Worm (Caenorhabditis elegans): ENCODE measurements around the gene F20D6.15.

DNA sequence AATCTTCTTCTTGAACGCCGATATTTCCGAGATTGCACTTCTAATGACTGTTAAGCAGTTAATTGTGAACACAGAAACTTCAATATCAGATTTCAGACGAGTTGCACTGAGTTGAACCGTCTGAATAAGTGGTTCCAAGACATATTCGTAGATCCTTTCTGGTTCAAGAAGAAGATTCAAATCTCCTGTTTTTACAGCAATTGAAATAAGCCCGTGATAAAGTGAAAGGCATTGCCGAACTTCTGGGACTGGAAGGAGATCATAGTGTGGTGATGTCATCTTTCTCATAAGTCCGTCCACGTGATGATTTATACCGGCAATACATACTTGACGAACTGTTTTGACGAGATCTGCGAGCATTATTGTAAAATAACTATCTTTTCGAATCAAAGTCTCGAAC is 31.3 kb upstream of the F20D6.15 start:
- TF ChIP-seq F57C9.4 (tag; optimal IDR thresholded peaks at IDR 0.05) (no peak), dox-1 (GFP tag; IDR thresholded peaks at IDR 0.05) (no peak), unc-130 (GFP tag; optimal IDR thresholded peaks at IDR 0.05) (no peak), F37B4.10 (GFP tag; IDR thresholded peaks at IDR 0.05) (no peak), him-1 (tag; optimal IDR thresholded peaks at IDR 0.05) (no peak), ceh-100 (GFP tag; IDR thresholded peaks at IDR 0.05) (no peak), Y79H2A.3 (GFP tag; conservative IDR thresholded peaks at IDR 0.05) (no peak), ztf-18 (tag; optimal IDR thresholded peaks at IDR 0.05) (no peak), nfya-1 (tag; optimal IDR thresholded peaks at IDR 0.05; ENCODE audit: borderline replicate concordance, insufficient read depth) (no peak), cebp-2 (GFP tag; IDR thresholded peaks at IDR 0.05) (no peak), K12H6.12 (tag; optimal IDR thresholded peaks at IDR 0.05) (no peak), hrde-1 (tag; optimal IDR thresholded peaks at IDR 0.05; ENCODE audit: borderline replicate concordance) (no peak)
